Fruit fly (Drosophila melanogaster) whole organism, embryonic: ENCODE results near the gene CG2898.

Experiments used
- Asciz ChIP-seq: fragments of 200-800 bp; sonication (Bioruptor generic); optimal IDR thresholded peaks from 2 replicates; lab custom pipeline; 2017; ENCODE audit warnings: missing biosample characterization, mild to moderate bottlenecking, missing genetic modification characterization, missing genetic modification reagents
- CG10462 ChIP-seq: fragments of 200-800 bp; sonication (Bioruptor generic); optimal IDR thresholded peaks from 2 replicates; lab custom pipeline; 2016; ENCODE audit warnings: missing biosample characterization, missing genetic modification characterization
- CG10543 ChIP-seq: fragments of 200-800 bp; sonication (Bioruptor generic); optimal IDR thresholded peaks from 3 replicates; lab custom pipeline; 2017; ENCODE audit warnings: missing biosample characterization, mild to moderate bottlenecking, missing genetic modification characterization, moderate library complexity
- CG13287 ChIP-seq: fragments of 200-800 bp; sonication (Bioruptor generic); IDR thresholded peaks from 2 replicates; pipeline ENCODE4 v1.3.6; 2022; ENCODE audit warnings: missing biosample characterization, missing genetic modification characterization; ENCODE audit not compliant: partially characterized antibody
- CG13424 ChIP-seq: fragments of 200-800 bp; sonication (Bioruptor generic); optimal IDR thresholded peaks from 2 replicates; lab custom pipeline; 2019; ENCODE audit warnings: missing biosample characterization, mild to moderate bottlenecking, missing genetic modification characterization, moderate library complexity
- CG15269 ChIP-seq: fragments of 200-800 bp; sonication (Bioruptor generic); optimal IDR thresholded peaks from 2 replicates; lab custom pipeline; 2018; ENCODE audit warnings: missing biosample characterization, mild to moderate bottlenecking, missing genetic modification characterization, moderate library complexity
- CG15601 ChIP-seq: fragments of 200-800 bp; sonication (Bioruptor generic); optimal IDR thresholded peaks from 3 replicates; lab custom pipeline; 2019; ENCODE audit warnings: missing biosample characterization, mild to moderate bottlenecking, missing genetic modification characterization, moderate library complexity
- CG16813 ChIP-seq: fragments of 200-800 bp; sonication (Bioruptor generic); IDR thresholded peaks from 3 replicates; pipeline ENCODE4 v1.3.6; 2022; ENCODE audit warnings: missing biosample characterization, missing genetic modification characterization; ENCODE audit not compliant: partially characterized antibody
- CG17802 ChIP-seq: fragments of 200-800 bp; sonication (Bioruptor generic); optimal IDR thresholded peaks from 2 replicates; lab custom pipeline; 2018; ENCODE audit warnings: missing biosample characterization, mild to moderate bottlenecking, missing genetic modification characterization, moderate library complexity
- CG18599 ChIP-seq: fragments of 200-800 bp; sonication (Bioruptor generic); optimal IDR thresholded peaks from 3 replicates; lab custom pipeline; 2017; ENCODE audit warnings: missing biosample characterization, missing genetic modification characterization, mild to moderate bottlenecking, moderate library complexity, missing genetic modification reagents
- CG2129 ChIP-seq: fragments of 200-800 bp; sonication (Bioruptor generic); IDR thresholded peaks from 2 replicates; pipeline ENCODE4 v1.3.6; 2022; ENCODE audit warnings: missing biosample characterization, missing genetic modification characterization; ENCODE audit not compliant: partially characterized antibody
- CG34224 ChIP-seq: fragments of 200-800 bp; sonication (Bioruptor generic); IDR thresholded peaks from 3 replicates; pipeline ENCODE4 v1.3.6; 2022; ENCODE audit warnings: missing biosample characterization, missing genetic modification characterization; ENCODE audit not compliant: partially characterized antibody
- CG3726 ChIP-seq: fragments of 200-800 bp; sonication (Bioruptor generic); IDR thresholded peaks from 3 replicates; pipeline ENCODE4, ENCODE4 v1.3.6; 2022; ENCODE audit warnings: missing biosample characterization, missing genetic modification characterization
- CG4360 ChIP-seq: fragments of 200-800 bp; sonication (Bioruptor generic); IDR thresholded peaks from 2 replicates; pipeline ENCODE4 v1.3.6; 2022; ENCODE audit warnings: missing biosample characterization, missing genetic modification characterization
- CG6765 ChIP-seq: fragments of 200-800 bp; sonication (Bioruptor generic); optimal IDR thresholded peaks from 3 replicates; lab custom pipeline; 2017; ENCODE audit warnings: missing biosample characterization, mild to moderate bottlenecking, missing genetic modification characterization
- CG6791 ChIP-seq: fragments of 200-800 bp; sonication (Bioruptor generic); IDR thresholded peaks from 3 replicates; pipeline ENCODE4 v1.3.6; 2022; ENCODE audit warnings: missing biosample characterization, missing genetic modification characterization; ENCODE audit not compliant: partially characterized antibody
- CG8388 ChIP-seq: fragments of 200-800 bp; sonication (Bioruptor generic); optimal IDR thresholded peaks from 2 replicates; lab custom pipeline; 2019; ENCODE audit warnings: missing biosample characterization, mild to moderate bottlenecking, missing genetic modification characterization, moderate library complexity
- CG8478 ChIP-seq: fragments of >200 bp; optimal IDR thresholded peaks from 2 replicates; lab custom pipeline; 2018
- CG8924 ChIP-seq: fragments of 200-800 bp; optimal IDR thresholded peaks from 3 replicates; lab custom pipeline; 2019; ENCODE audit warnings: missing biosample characterization, mild to moderate bottlenecking, missing genetic modification characterization, moderate library complexity
- CG9215 ChIP-seq: fragments of 200-800 bp; sonication (Bioruptor generic); IDR thresholded peaks from 2 replicates; pipeline ENCODE4 v1.3.6; 2022; ENCODE audit warnings: missing biosample characterization, missing genetic modification characterization
- CG9727 ChIP-seq: fragments of 200-800 bp; sonication (Bioruptor generic); optimal IDR thresholded peaks from 3 replicates; lab custom pipeline; 2017; ENCODE audit warnings: missing biosample characterization, mild to moderate bottlenecking, missing genetic modification characterization
- CkIIα-i1 ChIP-seq: fragments of 200-800 bp; sonication (Bioruptor generic); IDR thresholded peaks from 2 replicates; pipeline ENCODE4 v1.3.6; 2022; ENCODE audit warnings: missing biosample characterization, missing genetic modification characterization
- Dp ChIP-seq: fragments of 200-800 bp; sonication (Bioruptor generic); optimal IDR thresholded peaks from 2 replicates; lab custom pipeline; 2018; ENCODE audit warnings: missing biosample characterization, mild to moderate bottlenecking, missing genetic modification characterization, moderate library complexity
- E2f2 ChIP-seq: fragments of 200-800 bp; sonication (Bioruptor generic); IDR thresholded peaks from 2 replicates; pipeline ENCODE4 v1.3.6; 2022; ENCODE audit warnings: missing biosample characterization, missing genetic modification characterization
- GATAe ChIP-seq: fragments of 200-800 bp; sonication (Bioruptor generic); conservative IDR thresholded peaks from 2 replicates; pipeline ENCODE4 v1.3.6; 2022; ENCODE audit warnings: missing biosample characterization, missing genetic modification characterization
- HLH54F ChIP-seq: fragments of 200-800 bp; sonication (Bioruptor generic); optimal IDR thresholded peaks from 3 replicates; lab custom pipeline; 2016; ENCODE audit warnings: missing biosample characterization, missing genetic modification characterization
- Med ChIP-seq: fragments of 200-800 bp; sonication (Bioruptor generic); peaks from one replicate; lab custom pipeline; 2016; ENCODE audit warnings: missing biosample characterization, missing genetic modification characterization, mild to moderate bottlenecking, inconsistent platforms, moderate library complexity
- Meics ChIP-seq: fragments of 200-800 bp; sonication (Bioruptor generic); optimal IDR thresholded peaks from 2 replicates; lab custom pipeline; 2017; ENCODE audit warnings: missing biosample characterization, mild to moderate bottlenecking, missing genetic modification characterization
- Mrtf ChIP-seq: fragments of 200-800 bp; sonication (Bioruptor generic); IDR thresholded peaks from 3 replicates; pipeline ENCODE4 v1.3.6; 2022; ENCODE audit warnings: missing biosample characterization, missing genetic modification characterization
- NfI ChIP-seq: fragments of 200-800 bp; sonication (Bioruptor generic); optimal IDR thresholded peaks from 3 replicates; lab custom pipeline; 2018; ENCODE audit warnings: missing biosample characterization, mild to moderate bottlenecking, missing genetic modification characterization, moderate library complexity
- Ssrp ChIP-seq: fragments of 200-800 bp; sonication (Bioruptor generic); optimal IDR thresholded peaks from 2 replicates; lab custom pipeline; 2018; ENCODE audit warnings: missing biosample characterization, mild to moderate bottlenecking, missing genetic modification characterization, moderate library complexity
- ab ChIP-seq: fragments of 200-800 bp; sonication (Bioruptor generic); optimal IDR thresholded peaks from 2 replicates; lab custom pipeline; 2016; ENCODE audit warnings: missing biosample characterization, missing genetic modification characterization
- ase ChIP-seq: fragments of 200-800 bp; sonication (Bioruptor generic); IDR thresholded peaks from 3 replicates; pipeline ENCODE4 v1.3.6; 2022; ENCODE audit warnings: missing biosample characterization, missing genetic modification characterization
- bcd ChIP-seq: fragments of 200-800 bp; sonication (Bioruptor generic); optimal IDR thresholded peaks from 2 replicates; lab custom pipeline; 2017; ENCODE audit warnings: missing biosample characterization, mild to moderate bottlenecking, missing genetic modification characterization
- chinmo ChIP-seq: fragments of 200-800 bp; sonication (Bioruptor generic); IDR thresholded peaks from 4 replicates; pipeline ENCODE4 v1.3.6; 2022; ENCODE audit warnings: missing biosample characterization, missing genetic modification characterization; ENCODE audit not compliant: partially characterized antibody
- disco-r ChIP-seq: fragments of 200-800 bp; sonication (Bioruptor generic); optimal IDR thresholded peaks from 2 replicates; lab custom pipeline; 2016; ENCODE audit warnings: missing biosample characterization, missing genetic modification characterization
- ems ChIP-seq: fragments of 200-800 bp; sonication (Bioruptor generic); optimal IDR thresholded peaks from 3 replicates; lab custom pipeline; 2016; ENCODE audit warnings: missing biosample characterization, missing genetic modification characterization
- esg ChIP-seq: fragments of 200-800 bp; sonication (Bioruptor generic); conservative IDR thresholded peaks from 2 replicates; pipeline ENCODE4 v1.3.6; 2022; ENCODE audit warnings: missing biosample characterization, missing genetic modification characterization
- fd96Cb ChIP-seq: fragments of 200-800 bp; sonication (Bioruptor generic); optimal IDR thresholded peaks from 2 replicates; lab custom pipeline; 2018; ENCODE audit warnings: missing biosample characterization, mild to moderate bottlenecking, missing genetic modification characterization, moderate library complexity
- fru ChIP-seq: fragments of >200 bp; optimal IDR thresholded peaks from 2 replicates; lab custom pipeline; 2017
- luna ChIP-seq: fragments of 200-800 bp; sonication (Bioruptor generic); optimal IDR thresholded peaks from 2 replicates; lab custom pipeline; 2016; ENCODE audit warnings: missing biosample characterization, missing genetic modification characterization
- peb ChIP-seq: fragments of 200-800 bp; sonication (Bioruptor generic); IDR thresholded peaks from 2 replicates; pipeline ENCODE4 v1.3.6; 2022; ENCODE audit warnings: missing biosample characterization, missing genetic modification characterization
- pita ChIP-seq: fragments of 200-800 bp; sonication (Bioruptor generic); optimal IDR thresholded peaks from 2 replicates; lab custom pipeline; 2017; ENCODE audit warnings: missing biosample characterization, mild to moderate bottlenecking, missing genetic modification characterization
- shn ChIP-seq: fragments of 200-800 bp; sonication (Bioruptor generic); optimal IDR thresholded peaks from 3 replicates; lab custom pipeline; 2016; ENCODE audit warnings: missing biosample characterization, missing genetic modification characterization
- sna ChIP-seq: fragments of 200-800 bp; sonication (Bioruptor generic); IDR thresholded peaks from 2 replicates; pipeline ENCODE4 v1.3.6; 2022; ENCODE audit warnings: missing biosample characterization, missing genetic modification characterization; ENCODE audit not compliant: partially characterized antibody
- sug ChIP-seq: fragments of 200-800 bp; optimal IDR thresholded peaks from 2 replicates; lab custom pipeline; 2019; ENCODE audit warnings: missing biosample characterization, mild to moderate bottlenecking, missing genetic modification characterization, moderate library complexity
- trh ChIP-seq: fragments of 200-800 bp; sonication (Bioruptor generic); optimal IDR thresholded peaks from 2 replicates; lab custom pipeline; 2016; ENCODE audit warnings: missing biosample characterization, missing genetic modification characterization
- tx ChIP-seq: fragments of 200-800 bp; sonication (Bioruptor generic); optimal IDR thresholded peaks from 2 replicates; lab custom pipeline; 2016; ENCODE audit warnings: missing biosample characterization, missing genetic modification characterization
- unc-4 ChIP-seq: fragments of 200-800 bp; sonication (Bioruptor generic); IDR thresholded peaks from 2 replicates; pipeline ENCODE4 v1.3.6; 2022; ENCODE audit warnings: missing biosample characterization, missing genetic modification characterization; ENCODE audit not compliant: partially characterized antibody
- vnd ChIP-seq: fragments of 200-800 bp; sonication (Bioruptor generic); IDR thresholded peaks from 3 replicates; pipeline ENCODE4 v1.3.6; 2022; ENCODE audit warnings: missing biosample characterization, missing genetic modification characterization; ENCODE audit not compliant: partially characterized antibody
- zen ChIP-seq: fragments of 200-800 bp; sonication (Bioruptor generic); optimal IDR thresholded peaks from 3 replicates; lab custom pipeline; 2018; ENCODE audit warnings: missing biosample characterization, mild to moderate bottlenecking, missing genetic modification characterization, moderate library complexity

CG2898 gene

DNA sequence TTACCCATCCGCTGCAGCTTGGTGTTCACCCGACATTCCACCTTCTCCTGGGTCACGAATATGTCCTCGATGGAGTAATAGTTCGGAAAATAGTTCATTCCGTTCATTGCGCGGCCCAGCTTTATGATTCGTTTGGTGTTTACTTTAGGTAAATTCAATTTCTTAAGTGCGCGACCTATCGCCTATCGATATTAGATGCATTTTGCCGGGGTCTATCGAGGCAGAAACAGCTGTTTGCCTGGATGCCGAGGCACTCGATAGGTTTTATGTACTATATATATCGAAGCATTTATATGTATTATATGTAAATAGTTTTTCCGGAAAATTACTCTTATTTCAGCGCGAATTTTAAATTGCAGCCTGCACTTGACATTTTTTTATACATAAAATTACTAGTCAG, 9.8 kb downstream of the CG2898 start (continued):
- no peak for TF ChIP-seq sug (tag; lab: Kevin White, UChicago)
- no peak for TF ChIP-seq CG18599 (GFP tag; lab: Kevin White, UChicago)
- no peak for TF ChIP-seq CG8478
- no peak for TF ChIP-seq trh (GFP tag; lab: Kevin White, UChicago)
- TF ChIP-seq CG34224 (GFP tag; lab: Robert Waterston, UW), result peak; percentile 68
- TF ChIP-seq bcd (GFP tag; lab: Kevin White, UChicago), result no peak
- peak; percentile 69 for TF ChIP-seq E2f2 (GFP tag; lab: Robert Waterston, UW)
- TF ChIP-seq tx, result no peak
- no peak for TF ChIP-seq zen (tag; lab: Kevin White, UChicago)
- peak; percentile 56 for TF ChIP-seq CG16813 (GFP tag; lab: Robert Waterston, UW)
- TF ChIP-seq CG6791 (GFP tag; lab: Robert Waterston, UW), result peak; percentile 80
- TF ChIP-seq CG13287 (GFP tag; lab: Robert Waterston, UW), result peak; percentile 75
- no peak for TF ChIP-seq CG4360
- peak; percentile 55 for TF ChIP-seq sna (GFP tag; lab: Robert Waterston, UW)
- no peak for TF ChIP-seq CG15601 (tag; lab: Kevin White, UChicago)
- no peak for TF ChIP-seq HLH54F (GFP tag; lab: Kevin White, UChicago)
- TF ChIP-seq vnd (GFP tag; lab: Robert Waterston, UW), result no peak
- TF ChIP-seq Ssrp, result no peak
- no peak for TF ChIP-seq Med
- no peak for TF ChIP-seq esg (GFP tag; lab: Robert Waterston, UW)
- no peak for TF ChIP-seq NfI (GFP tag; lab: Kevin White, UChicago)
- TF ChIP-seq CG10462 (GFP tag; lab: Kevin White, UChicago), result no peak
- TF ChIP-seq Mrtf, result no peak
- peak; percentile 55; the same call in 1 of the 2 replicates for TF ChIP-seq unc-4 (GFP tag; lab: Robert Waterston, UW)
- TF ChIP-seq CG10543 (GFP tag; lab: Kevin White, UChicago), result no peak
- no peak for TF ChIP-seq CG13424 (tag; lab: Kevin White, UChicago)
- TF ChIP-seq shn (GFP tag; lab: Kevin White, UChicago), result no peak
- TF ChIP-seq CG3726, result no peak
- no peak for TF ChIP-seq fru (lab: Kevin White, UChicago)
- no peak for TF ChIP-seq CG15269
- TF ChIP-seq CkIIα-i1 (GFP tag; lab: Robert Waterston, UW), result no peak
- TF ChIP-seq Dp (GFP tag; lab: Kevin White, UChicago), result peak; percentile 63
- no peak for TF ChIP-seq luna
- no peak for TF ChIP-seq Asciz (GFP tag; lab: Kevin White, UChicago)
- no peak for TF ChIP-seq pita (GFP tag; lab: Kevin White, UChicago)
- TF ChIP-seq CG8924 (tag; lab: Kevin White, UChicago), result no peak
- TF ChIP-seq CG9727, result no peak
- TF ChIP-seq fd96Cb (tag; lab: Kevin White, UChicago), result no peak
- TF ChIP-seq disco-r (GFP tag; lab: Kevin White, UChicago), result no peak
- no peak for TF ChIP-seq ase (GFP tag; lab: Robert Waterston, UW)
- no peak for TF ChIP-seq CG9215 (GFP tag; lab: Robert Waterston, UW)
- no peak for TF ChIP-seq GATAe
- TF ChIP-seq peb, result no peak
- TF ChIP-seq Meics, result no peak
- TF ChIP-seq ems (GFP tag; lab: Kevin White, UChicago), result no peak
- TF ChIP-seq ab (GFP tag; lab: Kevin White, UChicago), result no peak
- TF ChIP-seq CG17802 (tag; lab: Kevin White, UChicago), result no peak
- peak; percentile 95 for TF ChIP-seq chinmo (GFP tag; lab: Robert Waterston, UW)
- TF ChIP-seq CG8388 (GFP tag; lab: Kevin White, UChicago), result no peak
- TF ChIP-seq CG6765 (GFP tag; lab: Kevin White, UChicago), result no peak
- 0 out of 2 replicates have a peak, but pooled peaks have one; percentile 18 for TF ChIP-seq CG2129 (GFP tag; lab: Robert Waterston, UW)
